Fruit fly (Drosophila melanogaster) whole organism, embryonic: Measurements from ENCODE around the gene CG6465.

Experiments
- CG31441 ChIP-seq: fragments of 200-800 bp; sonication (Bioruptor generic); IDR thresholded peaks from 2 replicates; pipeline ENCODE4 v1.3.6; 2022; ENCODE audit warnings: missing biosample characterization, missing genetic modification characterization
- ab ChIP-seq: fragments of 200-800 bp; sonication (Bioruptor generic); optimal IDR thresholded peaks from 2 replicates; lab custom pipeline; 2016; ENCODE audit warnings: missing biosample characterization, missing genetic modification characterization
- jigr1 ChIP-seq: fragments of 200-800 bp; sonication (Bioruptor generic); IDR thresholded peaks from 3 replicates; pipeline ENCODE4 v1.3.6; 2022; ENCODE audit warnings: missing biosample characterization, missing genetic modification characterization
- luna ChIP-seq: fragments of 200-800 bp; sonication (Bioruptor generic); optimal IDR thresholded peaks from 2 replicates; lab custom pipeline; 2016; ENCODE audit warnings: missing biosample characterization, missing genetic modification characterization

dm6 chr3R:10709264-10709663 is 32.2 kb upstream of the CG6465 start, which contains the start of gene CG31373:
- TF ChIP-seq ab (GFP tag; lab: Kevin White, UChicago) (no peak), luna (GFP tag; lab: Kevin White, UChicago) (no peak), CG31441 (GFP tag; lab: Robert Waterston, UW) (no peak), jigr1 (GFP tag; lab: Robert Waterston, UW) (no peak)
